Worm (Caenorhabditis elegans): ENCODE results near the gene C16C8.10.

Gene C16C8.10

DNA sequence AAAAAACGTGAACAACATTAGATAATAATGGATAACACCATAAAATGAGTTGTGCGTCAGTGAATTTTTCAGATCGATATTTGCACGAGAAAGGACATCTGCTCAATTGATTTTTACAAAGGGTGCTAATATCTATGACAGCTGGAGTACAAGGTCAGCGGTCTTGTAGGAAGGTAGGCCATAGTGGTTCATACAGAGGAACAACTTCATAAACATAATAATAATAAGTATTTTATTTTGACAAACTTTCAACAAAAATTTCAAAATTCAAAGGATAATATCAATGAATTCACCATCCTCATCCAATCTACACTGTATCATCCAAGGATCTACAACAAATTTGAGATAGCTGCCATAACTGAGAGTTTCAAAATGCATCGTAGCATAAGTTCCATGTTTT lies 12.7 kb upstream of the C16C8.10 start, which contains the start of gene fbxb-104:
fbxb-104 (minus strand) TSS at position 101 of the 400 bp plus-strand sequence.
- TF ChIP-seq T22C8.4 (GFP tag; IDR thresholded peaks at IDR 0.05), result no peak
- no peak for TF ChIP-seq flt-1 (GFP tag; IDR thresholded peaks at IDR 0.05)
- no peak for TF ChIP-seq ref-1 (GFP tag; conservative IDR thresholded peaks at IDR 0.05)
- TF ChIP-seq klf-2 (GFP tag; conservative IDR thresholded peaks at IDR 0.05), result no peak

DNA sequence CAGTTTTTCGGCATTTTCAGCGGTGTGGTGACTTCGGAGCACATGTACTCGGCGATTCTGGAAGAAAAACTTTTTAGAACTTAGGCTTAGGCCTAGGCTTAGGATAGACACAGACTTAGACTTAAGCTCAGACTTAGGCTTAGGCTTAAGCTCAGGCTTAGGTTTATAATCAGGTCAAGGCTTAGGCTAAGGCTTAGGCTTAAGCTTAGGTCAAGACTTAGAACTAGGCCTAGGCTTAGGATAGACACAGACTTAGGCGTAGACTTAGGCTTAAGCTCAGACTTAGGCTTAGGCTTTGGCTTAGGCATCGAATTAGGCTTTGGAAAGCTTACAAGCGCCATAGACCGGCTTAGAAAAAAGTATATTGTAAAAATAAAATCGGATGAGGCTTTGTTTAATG lies 12.1 kb upstream of the C16C8.10 start:
- TF ChIP-seq ztf-29 (GFP tag; IDR thresholded peaks at IDR 0.05), result 0 out of 2 replicates have a peak, but pooled peaks have one; percentile 13
- no peak for TF ChIP-seq klf-2 (GFP tag; conservative IDR thresholded peaks at IDR 0.05)

DNA sequence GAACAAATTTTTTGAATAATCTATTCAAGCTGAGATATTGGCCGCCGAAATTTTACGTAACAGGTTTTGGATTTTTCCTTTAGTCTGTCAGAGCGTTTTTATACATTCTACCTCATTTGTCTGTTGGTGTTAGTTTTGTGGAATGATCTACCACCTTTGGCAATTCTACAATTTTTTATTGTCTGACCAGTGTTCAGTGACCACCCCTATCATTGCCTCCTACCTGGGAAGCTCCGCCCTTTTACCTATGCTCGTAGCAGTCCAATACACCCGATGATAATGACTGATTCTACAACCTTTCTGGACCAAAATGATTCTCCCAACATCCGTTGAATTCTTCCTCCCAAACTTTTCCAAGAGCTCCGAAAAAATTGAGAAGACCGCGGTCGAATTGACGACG lies 9.3 kb upstream of the C16C8.10 start, which contains the start of gene sdz-32:
sdz-32 (plus strand) TSS at position 301 of the 400 bp plus-strand sequence.
- no peak for TF ChIP-seq ztf-29 (GFP tag; IDR thresholded peaks at IDR 0.05)
- no peak for TF ChIP-seq med-1 (GFP tag; optimal IDR thresholded peaks at IDR 0.05; ENCODE audit: insufficient read depth)
- no peak for TF ChIP-seq tab-1 (GFP tag; IDR thresholded peaks at IDR 0.05)
- no peak for TF ChIP-seq ztf-23 (GFP tag; IDR thresholded peaks at IDR 0.05)
- no peak for TF ChIP-seq T22C8.4 (GFP tag; IDR thresholded peaks at IDR 0.05)
- no peak for TF ChIP-seq flt-1 (GFP tag; IDR thresholded peaks at IDR 0.05)
- no peak for TF ChIP-seq ref-1 (GFP tag; conservative IDR thresholded peaks at IDR 0.05)
- TF ChIP-seq cog-1 (tag; optimal IDR thresholded peaks at IDR 0.05), result no peak
- no peak for TF ChIP-seq klf-2 (GFP tag; conservative IDR thresholded peaks at IDR 0.05)

DNA sequence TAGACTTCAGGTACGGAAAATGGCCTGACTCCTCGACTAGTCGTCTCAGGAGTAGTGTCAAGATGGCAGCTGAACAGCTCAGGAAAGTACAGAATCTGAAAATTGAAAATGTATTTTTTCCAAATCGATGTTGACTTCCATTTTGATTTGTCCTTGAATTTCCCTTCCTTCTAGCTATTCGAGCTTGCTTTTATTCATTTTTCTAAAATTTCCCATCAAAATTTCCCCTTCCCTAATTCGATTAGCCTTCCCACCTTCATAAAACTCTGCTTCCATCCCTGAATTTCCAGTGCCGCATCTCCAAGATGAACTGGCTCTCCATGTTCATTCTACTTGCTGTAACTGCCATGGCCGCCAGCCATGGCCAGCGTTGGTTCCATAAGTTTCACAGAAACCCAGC lies 8.3 kb upstream of the C16C8.10 start, which contains the start of gene Y49F6B.6:
Y49F6B.6 (plus strand) TSS at position 301 of the 400 bp plus-strand sequence.
- no peak for TF ChIP-seq med-1 (GFP tag; optimal IDR thresholded peaks at IDR 0.05; ENCODE audit: insufficient read depth)
- no peak for TF ChIP-seq ref-1 (GFP tag; conservative IDR thresholded peaks at IDR 0.05)

DNA sequence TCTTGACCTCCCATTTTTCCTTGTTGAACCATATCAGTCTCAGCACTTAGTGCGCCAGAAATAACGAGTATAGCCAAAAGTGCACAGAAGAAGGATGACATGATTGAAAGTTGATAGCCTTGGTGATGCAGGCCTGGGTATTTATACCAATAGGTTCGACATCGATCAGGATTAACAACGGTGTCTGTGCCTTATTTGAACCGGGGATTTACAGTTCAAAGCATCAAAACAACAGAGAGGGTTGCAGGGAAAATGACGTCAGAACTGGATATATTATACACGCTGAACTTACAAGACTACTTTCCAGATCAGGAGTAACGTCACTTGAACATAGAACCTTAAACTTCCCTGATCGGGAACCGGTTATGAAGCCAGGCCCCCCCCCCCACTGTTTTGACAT lies 7.8 kb upstream of the C16C8.10 start, which contains the start of gene Y49F6B.12:
Y49F6B.12 (minus strand) TSS at position 101 of the 400 bp plus-strand sequence.
- no peak for TF ChIP-seq med-1 (GFP tag; optimal IDR thresholded peaks at IDR 0.05; ENCODE audit: insufficient read depth)
- TF ChIP-seq T22C8.4 (GFP tag; IDR thresholded peaks at IDR 0.05), result no peak

DNA sequence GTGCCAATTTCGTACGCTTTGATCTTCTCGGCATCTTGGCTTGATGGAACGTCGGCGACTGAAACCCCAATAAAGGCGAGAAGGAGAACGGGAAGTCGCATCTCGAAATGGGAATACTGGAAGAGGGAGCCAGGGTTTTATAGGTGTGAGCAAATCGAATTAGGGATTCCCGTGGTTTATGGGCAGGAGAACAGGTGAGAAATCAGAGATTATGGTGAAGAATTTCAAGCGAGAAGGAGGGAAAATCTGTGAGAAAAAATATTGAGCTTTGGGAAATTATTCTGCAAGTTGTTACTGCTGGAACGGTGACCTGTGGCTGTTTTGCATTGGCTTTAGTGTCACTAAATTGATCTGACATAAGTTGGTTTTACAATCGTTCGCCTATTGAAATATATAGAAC lies 7.1 kb upstream of the C16C8.10 start, which contains the start of gene Y49F6B.13:
Y49F6B.13 (minus strand) TSS at position 101 of the 400 bp plus-strand sequence.
- no peak for TF ChIP-seq med-1 (GFP tag; optimal IDR thresholded peaks at IDR 0.05; ENCODE audit: insufficient read depth)
- TF ChIP-seq ztf-23 (GFP tag; IDR thresholded peaks at IDR 0.05), result no peak
- no peak for TF ChIP-seq ztf-29 (GFP tag; IDR thresholded peaks at IDR 0.05)

DNA sequence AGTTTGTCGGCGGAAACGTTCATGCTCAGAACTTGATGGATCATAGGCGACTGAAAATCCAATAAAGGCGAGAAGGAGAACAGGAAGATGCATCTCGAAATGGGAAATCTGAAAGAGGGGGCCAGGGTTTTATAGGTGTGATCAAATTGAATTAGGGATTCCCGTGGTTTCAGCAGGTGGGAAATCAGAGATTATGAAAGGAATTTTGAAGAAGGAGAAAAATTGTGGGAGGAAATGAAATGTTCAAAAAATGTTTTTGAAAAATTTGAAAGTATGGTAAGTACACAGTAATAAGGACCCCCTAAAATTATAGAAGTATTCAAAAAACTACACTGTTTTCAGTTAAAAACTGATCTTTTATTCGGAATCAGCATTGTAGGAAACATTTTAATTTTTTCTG lies 6.1 kb upstream of the C16C8.10 start, which contains the start of gene Y49F6B.20:
Y49F6B.20 (minus strand) TSS at position 101 of the 400 bp plus-strand sequence.
- TF ChIP-seq tab-1 (GFP tag; IDR thresholded peaks at IDR 0.05) (no peak), T22C8.4 (GFP tag; IDR thresholded peaks at IDR 0.05) (no peak), ztf-23 (GFP tag; IDR thresholded peaks at IDR 0.05) (no peak), flt-1 (GFP tag; IDR thresholded peaks at IDR 0.05) (no peak), cog-1 (tag; optimal IDR thresholded peaks at IDR 0.05) (no peak), ztf-29 (GFP tag; IDR thresholded peaks at IDR 0.05) (no peak), klf-2 (GFP tag; conservative IDR thresholded peaks at IDR 0.05) (no peak), med-1 (GFP tag; optimal IDR thresholded peaks at IDR 0.05; ENCODE audit: insufficient read depth) (no peak), ref-1 (GFP tag; conservative IDR thresholded peaks at IDR 0.05) (no peak)

DNA sequence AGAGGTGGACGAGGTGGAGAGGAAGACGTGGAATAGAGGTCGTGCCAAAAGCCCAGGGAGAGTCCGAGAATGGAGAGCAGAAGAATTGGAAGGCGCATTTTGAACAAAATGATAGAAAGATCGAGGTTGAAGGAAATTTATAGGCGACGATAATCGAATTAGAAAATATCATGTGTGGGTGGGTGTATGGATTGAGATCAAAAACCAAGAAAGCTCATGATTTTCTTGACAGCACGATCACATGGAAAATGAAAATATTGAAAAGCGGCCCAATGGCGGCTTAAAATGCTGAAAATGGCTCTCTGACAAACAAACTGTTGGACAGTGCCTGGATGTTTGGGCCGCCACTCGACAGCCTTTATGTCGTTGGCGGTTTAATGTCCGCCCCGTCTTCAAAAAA lies 1.4 kb downstream of the C16C8.10 start, which contains the start of gene C16C8.9:
C16C8.9 (minus strand) TSS at position 101 of the 400 bp plus-strand sequence.
- no peak for TF ChIP-seq ref-1 (GFP tag; conservative IDR thresholded peaks at IDR 0.05)
- no peak for TF ChIP-seq tab-1 (GFP tag; IDR thresholded peaks at IDR 0.05)
- TF ChIP-seq ztf-23 (GFP tag; IDR thresholded peaks at IDR 0.05), result no peak
- no peak for TF ChIP-seq flt-1 (GFP tag; IDR thresholded peaks at IDR 0.05)
- TF ChIP-seq ztf-29 (GFP tag; IDR thresholded peaks at IDR 0.05), result no peak
- TF ChIP-seq klf-2 (GFP tag; conservative IDR thresholded peaks at IDR 0.05), result no peak
- TF ChIP-seq med-1 (GFP tag; optimal IDR thresholded peaks at IDR 0.05; ENCODE audit: insufficient read depth), result no peak
- TF ChIP-seq cog-1 (tag; optimal IDR thresholded peaks at IDR 0.05), result no peak
- TF ChIP-seq T22C8.4 (GFP tag; IDR thresholded peaks at IDR 0.05), result no peak

DNA sequence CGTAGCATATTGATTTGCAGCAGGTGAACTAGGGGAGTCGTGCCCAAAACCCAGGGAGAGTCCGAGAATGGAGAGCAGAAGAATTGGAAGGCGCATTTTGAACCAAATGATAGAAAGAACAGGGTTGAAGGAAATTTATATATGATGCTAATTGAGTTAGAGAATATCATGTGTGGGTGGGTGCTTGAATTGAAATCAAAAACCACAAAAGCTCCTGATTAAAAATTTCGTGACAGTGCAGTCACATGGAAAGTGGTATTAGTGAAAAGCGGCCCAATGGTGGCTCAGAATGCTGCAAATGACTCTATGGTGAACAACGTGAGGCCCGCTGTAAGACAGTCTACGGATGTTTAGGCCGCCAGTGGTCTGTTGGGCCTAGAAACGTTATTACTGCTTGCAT lies 2.9 kb downstream of the C16C8.10 start, which contains the start of gene C16C8.8:
C16C8.8 (minus strand) TSS at position 101 of the 400 bp plus-strand sequence.
- TF ChIP-seq cog-1 (tag; optimal IDR thresholded peaks at IDR 0.05) (no peak), tab-1 (GFP tag; IDR thresholded peaks at IDR 0.05) (no peak)

DNA sequence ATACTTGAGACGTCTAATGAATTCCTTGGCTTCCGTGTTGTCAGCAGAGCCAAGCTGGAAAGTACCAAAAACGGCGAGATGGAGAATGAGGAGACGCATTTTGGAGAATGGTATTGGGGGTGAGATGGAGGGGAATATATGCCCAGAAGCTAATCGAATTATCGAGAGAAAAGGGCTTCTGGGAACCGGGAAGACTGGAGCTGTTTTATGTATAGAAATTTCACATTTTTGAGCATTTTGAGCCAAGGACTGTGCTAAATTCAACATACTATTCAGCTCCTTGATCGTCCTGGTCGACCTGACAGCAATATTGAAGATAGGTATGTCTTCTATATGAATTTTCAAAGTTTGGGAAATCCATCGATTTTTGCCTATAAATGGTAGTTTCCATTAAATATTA lies 4.4 kb downstream of the C16C8.10 start, which contains the start of gene C16C8.7:
C16C8.7 (minus strand) TSS at position 101 of the 400 bp plus-strand sequence.
- no peak for TF ChIP-seq med-1 (GFP tag; optimal IDR thresholded peaks at IDR 0.05; ENCODE audit: insufficient read depth)
- no peak for TF ChIP-seq flt-1 (GFP tag; IDR thresholded peaks at IDR 0.05)
- TF ChIP-seq ztf-29 (GFP tag; IDR thresholded peaks at IDR 0.05), result no peak
- TF ChIP-seq klf-2 (GFP tag; conservative IDR thresholded peaks at IDR 0.05), result no peak
- TF ChIP-seq ztf-23 (GFP tag; IDR thresholded peaks at IDR 0.05), result no peak
- TF ChIP-seq tab-1 (GFP tag; IDR thresholded peaks at IDR 0.05), result no peak
- TF ChIP-seq ref-1 (GFP tag; conservative IDR thresholded peaks at IDR 0.05), result no peak
- no peak for TF ChIP-seq cog-1 (tag; optimal IDR thresholded peaks at IDR 0.05)
- no peak for TF ChIP-seq T22C8.4 (GFP tag; IDR thresholded peaks at IDR 0.05)

DNA sequence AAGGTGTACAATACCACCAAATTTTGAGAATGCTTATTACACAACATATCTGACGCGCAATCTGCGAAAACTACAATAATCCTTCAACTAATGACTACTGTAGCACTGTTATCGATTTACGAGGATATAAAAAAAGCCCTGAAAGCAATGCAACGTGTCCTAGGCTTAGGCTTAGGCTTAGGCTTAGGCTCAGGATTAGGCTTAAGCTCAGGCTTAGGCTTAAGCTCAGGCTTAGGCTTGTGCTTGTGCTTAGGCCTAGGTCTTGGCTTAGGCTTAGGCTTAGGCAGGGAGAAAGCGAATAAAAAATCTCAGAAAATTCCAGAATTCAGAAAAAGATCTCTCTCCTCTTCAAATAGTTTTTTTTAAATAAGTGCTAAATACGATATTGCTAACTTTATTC lies 5.3 kb downstream of the C16C8.10 start:
- TF ChIP-seq klf-2 (GFP tag; conservative IDR thresholded peaks at IDR 0.05) (no peak), ztf-23 (GFP tag; IDR thresholded peaks at IDR 0.05) (no peak), flt-1 (GFP tag; IDR thresholded peaks at IDR 0.05) (no peak), T22C8.4 (GFP tag; IDR thresholded peaks at IDR 0.05) (no peak), med-1 (GFP tag; optimal IDR thresholded peaks at IDR 0.05; ENCODE audit: insufficient read depth) (no peak), cog-1 (tag; optimal IDR thresholded peaks at IDR 0.05) (no peak), ztf-29 (GFP tag; IDR thresholded peaks at IDR 0.05) (no peak), ref-1 (GFP tag; conservative IDR thresholded peaks at IDR 0.05) (no peak), tab-1 (GFP tag; IDR thresholded peaks at IDR 0.05) (no peak)
